Fruit fly (Drosophila melanogaster) whole organism, wandering third instar larva: ENCODE measurements around the gene Tpst.

Experiments used
- Abd-B ChIP-seq: fragments of >200 bp; optimal IDR thresholded peaks from 2 replicates; lab custom pipeline; 2017; ENCODE audit warnings: missing biosample characterization, missing genetic modification characterization
- CG32264 ChIP-seq: fragments of 200-800 bp; sonication (Bioruptor generic); optimal IDR thresholded peaks from 2 replicates; lab custom pipeline; 2016; ENCODE audit warnings: missing biosample characterization, missing genetic modification characterization
- CG9705 ChIP-seq: fragments of 200-800 bp; sonication (Bioruptor generic); optimal IDR thresholded peaks from 2 replicates; lab custom pipeline; 2018; ENCODE audit warnings: missing biosample characterization, mild to moderate bottlenecking, missing genetic modification characterization
- CrebA ChIP-seq: fragments of 200-800 bp; sonication (Bioruptor generic); optimal IDR thresholded peaks from 2 replicates; lab custom pipeline; 2016; ENCODE audit warnings: missing biosample characterization, mild to moderate bottlenecking, missing genetic modification characterization, borderline replicate concordance
- Dfd ChIP-seq: fragments of >200 bp; optimal IDR thresholded peaks from 2 replicates; lab custom pipeline; 2017; ENCODE audit warnings: missing biosample characterization, missing genetic modification characterization
- Dif ChIP-seq: fragments of 200-275, 200-300 bp; sonication (Bioruptor generic); optimal IDR thresholded peaks from 2 replicates; lab custom pipeline; 2018; ENCODE audit warnings: missing biosample characterization, missing genetic modification characterization; ENCODE audit not compliant: partially characterized antibody
- GATAd ChIP-seq: sonication (Bioruptor generic); optimal IDR thresholded peaks from 2 replicates; lab custom pipeline; 2016; ENCODE audit warnings: missing biosample characterization, missing genetic modification characterization
- HLH106 ChIP-seq: fragments of 200-800 bp; optimal IDR thresholded peaks from 3 replicates; lab custom pipeline; 2019; ENCODE audit warnings: missing biosample characterization, mild to moderate bottlenecking, missing genetic modification characterization, moderate library complexity
- Hnf4 ChIP-seq: fragments of 200-800 bp; sonication (Bioruptor generic); optimal IDR thresholded peaks from 2 replicates; lab custom pipeline; 2016; ENCODE audit warnings: missing biosample characterization, mild to moderate bottlenecking, missing genetic modification characterization
- Hr78 ChIP-seq: fragments of >200 bp; optimal IDR thresholded peaks from 2 replicates; lab custom pipeline; 2017; ENCODE audit warnings: missing biosample characterization, missing genetic modification characterization
- Hr83 ChIP-seq: fragments of 200-300 bp; sonication (Bioruptor generic); optimal IDR thresholded peaks from 2 replicates; lab custom pipeline; 2016; ENCODE audit warnings: missing biosample characterization, mild to moderate bottlenecking, missing genetic modification characterization, moderate library complexity; ENCODE audit not compliant: poor library complexity, severe bottlenecking
- Jra ChIP-seq: sonication (Bioruptor generic); optimal IDR thresholded peaks from 2 replicates; lab custom pipeline; 2016; ENCODE audit warnings: missing biosample characterization, missing genetic modification characterization
- Mio ChIP-seq: sonication (Bioruptor generic); optimal IDR thresholded peaks from 2 replicates; lab custom pipeline; 2016; ENCODE audit warnings: missing biosample characterization, missing genetic modification characterization
- Myc ChIP-seq: fragments of >200 bp; optimal IDR thresholded peaks from 2 replicates; lab custom pipeline; 2017
- N ChIP-seq: fragments of >200 bp; optimal IDR thresholded peaks from 2 replicates; lab custom pipeline; 2018; ENCODE audit warnings: missing biosample characterization, missing external identifiers, missing genetic modification characterization
- OdsH ChIP-seq: fragments of 200-800 bp; sonication (Bioruptor generic); optimal IDR thresholded peaks from 2 replicates; lab custom pipeline; 2016; ENCODE audit warnings: missing biosample characterization, mild to moderate bottlenecking, missing genetic modification characterization
- Rel ChIP-seq, 2 experiments: fragments of 200-800 bp; sonication (Bioruptor generic) in 1 of 2; optimal IDR thresholded peaks; 2 replicates in 1 of 2; 3 replicates in 1 of 2; lab custom pipeline; 2016 to 2019; ENCODE audit warnings: mild to moderate bottlenecking in 2 of 2, missing biosample characterization in 2 of 2, missing genetic modification characterization in 2 of 2, moderate library complexity in 1 of 2
- Sp1 ChIP-seq: fragments of 200-800 bp; sonication (Bioruptor generic); optimal IDR thresholded peaks from 3 replicates; lab custom pipeline; 2019; ENCODE audit warnings: missing biosample characterization, mild to moderate bottlenecking, missing genetic modification characterization, moderate library complexity
- Vsx2 ChIP-seq: fragments of 200-300, 225-300 bp; sonication (Bioruptor generic); optimal IDR thresholded peaks from 2 replicates; lab custom pipeline; 2018; ENCODE audit warnings: missing biosample characterization, missing genetic modification characterization; ENCODE audit not compliant: partially characterized antibody
- br ChIP-seq: fragments of 200-800 bp; sonication (Bioruptor generic); optimal IDR thresholded peaks from 2 replicates; lab custom pipeline; 2016; ENCODE audit warnings: missing biosample characterization, missing genetic modification characterization
- brk ChIP-seq: fragments of 200-800 bp; sonication (Bioruptor generic); optimal IDR thresholded peaks from 2 replicates; lab custom pipeline; 2016; ENCODE audit warnings: missing biosample characterization, mild to moderate bottlenecking, missing genetic modification characterization
- dl ChIP-seq, 2 experiments: fragments of 175-275, 200-275 bp in 1 of 2; fragments of 200-275 bp in 1 of 2; sonication (Bioruptor generic); optimal IDR thresholded peaks; lab custom pipeline; 2018; ENCODE audit warnings: mild to moderate bottlenecking in 2 of 2, missing biosample characterization in 2 of 2, missing genetic modification characterization in 2 of 2, moderate library complexity in 2 of 2; ENCODE audit not compliant: partially characterized antibody in 2 of 2, insufficient read depth in 1 of 2
- dmrt93B ChIP-seq: fragments of 200-800 bp; sonication (Bioruptor generic); optimal IDR thresholded peaks from 2 replicates; lab custom pipeline; 2018; ENCODE audit warnings: missing biosample characterization, mild to moderate bottlenecking, missing genetic modification characterization
- dsf ChIP-seq: sonication (Bioruptor generic); optimal IDR thresholded peaks from 2 replicates; lab custom pipeline; 2016; ENCODE audit warnings: missing biosample characterization, missing genetic modification characterization, borderline replicate concordance
- ey ChIP-seq: fragments of 200-800 bp; sonication (Bioruptor generic); optimal IDR thresholded peaks from 2 replicates; lab custom pipeline; 2016; ENCODE audit warnings: missing biosample characterization, missing genetic modification characterization
- foxo ChIP-seq, 2 experiments: fragments of 200-800 bp; sonication (Bioruptor generic); optimal IDR thresholded peaks; 2 replicates in 1 of 2; 3 replicates in 1 of 2; lab custom pipeline; 2016 to 2017; ENCODE audit warnings: missing biosample characterization in 2 of 2, missing genetic modification characterization in 2 of 2
- fru ChIP-seq: fragments of 200-800 bp; sonication (Bioruptor generic); optimal IDR thresholded peaks from 3 replicates; lab custom pipeline; 2016; ENCODE audit warnings: missing biosample characterization, mild to moderate bottlenecking, missing genetic modification characterization
- h ChIP-seq: fragments of 200-800 bp; sonication (Bioruptor generic); optimal IDR thresholded peaks from 3 replicates; lab custom pipeline; 2016; ENCODE audit warnings: missing biosample characterization, mild to moderate bottlenecking, missing genetic modification characterization
- jim ChIP-seq: fragments of 175-275, 200-325 bp; sonication (Bioruptor generic); optimal IDR thresholded peaks from 2 replicates; lab custom pipeline; 2016; ENCODE audit warnings: missing biosample characterization, mild to moderate bottlenecking, missing genetic modification characterization
- lola ChIP-seq: fragments of >200 bp; optimal IDR thresholded peaks from 2 replicates; lab custom pipeline; 2017; ENCODE audit warnings: missing biosample characterization, missing genetic modification characterization
- pan ChIP-seq: fragments of >200 bp; optimal IDR thresholded peaks from 2 replicates; lab custom pipeline; 2017
- psq ChIP-seq: fragments of 200-800 bp; sonication (Bioruptor generic); optimal IDR thresholded peaks from 3 replicates; lab custom pipeline; 2017; ENCODE audit warnings: missing biosample characterization, mild to moderate bottlenecking, missing genetic modification characterization, moderate library complexity
- rgr ChIP-seq: fragments of 200-800 bp; sonication (Bioruptor generic); optimal IDR thresholded peaks from 3 replicates; lab custom pipeline; 2016; ENCODE audit warnings: missing biosample characterization, mild to moderate bottlenecking, missing genetic modification characterization
- sage ChIP-seq: fragments of 200-800 bp; sonication (Bioruptor generic); optimal IDR thresholded peaks from 2 replicates; lab custom pipeline; 2016; ENCODE audit warnings: missing biosample characterization, mild to moderate bottlenecking, missing genetic modification characterization
- sv ChIP-seq: fragments of 200-800 bp; sonication (Bioruptor generic); optimal IDR thresholded peaks from 3 replicates; lab custom pipeline; 2016; ENCODE audit warnings: missing biosample characterization, missing genetic modification characterization
- tai ChIP-seq: sonication (Bioruptor generic); optimal IDR thresholded peaks from 2 replicates; lab custom pipeline; 2016; ENCODE audit warnings: missing biosample characterization, missing genetic modification characterization
- usp ChIP-seq: fragments of >200 bp; optimal IDR thresholded peaks from 2 replicates; lab custom pipeline; 2017; ENCODE audit warnings: missing biosample characterization, missing genetic modification characterization
- woc ChIP-seq: sonication (Bioruptor generic); optimal IDR thresholded peaks from 2 replicates; lab custom pipeline; 2016; ENCODE audit warnings: missing biosample characterization, mild to moderate bottlenecking, missing genetic modification characterization

Tpst gene

dm6 chrX:13568841-13569240 is 5.2 kb downstream of the Tpst start:
- TF ChIP-seq Abd-B (GFP tag; lab: Kevin White, UChicago) (no peak), Hr83 (GFP tag; lab: Kevin White, UChicago) (no peak), br (GFP tag; lab: Kevin White, UChicago) (no peak), foxo (GFP tag; optimal IDR thresholded peaks at IDR 0.05; lab: Kevin White, UChicago) (no peak), lola (GFP tag; lab: Kevin White, UChicago) (no peak), sage (GFP tag; lab: Kevin White, UChicago) (no peak), dmrt93B (GFP tag; lab: Kevin White, UChicago) (no peak), Myc (lab: Kevin White, UChicago) (no peak), CG9705 (no peak)

- peak; percentile 24 for TF ChIP-seq psq (GFP tag; lab: Kevin White, UChicago)
- peak; percentile 50 for TF ChIP-seq Hnf4
- TF ChIP-seq dsf (GFP tag; lab: Kevin White, UChicago): no peak
- peak; percentile 67 for TF ChIP-seq Hr83 (GFP tag; lab: Kevin White, UChicago)
- TF ChIP-seq h: peak; percentile 81
- peak; percentile 36 for TF ChIP-seq GATAd (GFP tag; lab: Kevin White, UChicago)
- no peak for TF ChIP-seq sv (GFP tag; lab: Kevin White, UChicago)
- peak; percentile 59 for TF ChIP-seq sage (GFP tag; lab: Kevin White, UChicago)
- no peak for TF ChIP-seq jim (GFP tag; lab: Kevin White, UChicago)
- TF ChIP-seq usp: no peak
- no peak for TF ChIP-seq Hr78 (GFP tag; lab: Kevin White, UChicago)
- peak; percentile 48 for TF ChIP-seq fru
- no peak for TF ChIP-seq lola (GFP tag; lab: Kevin White, UChicago)
- TF ChIP-seq Abd-B (GFP tag; lab: Kevin White, UChicago): no peak
- peak; percentile 34 for TF ChIP-seq CG32264 (GFP tag; lab: Kevin White, UChicago)
- TF ChIP-seq dl (GFP tag; optimal IDR thresholded peaks at IDR 0.05; lab: Kevin White, UChicago; ENCODE audit: insufficient read depth in 1 of 2, partially characterized antibody in 2 of 2): no peak
- TF ChIP-seq ey (GFP tag; lab: Kevin White, UChicago): peak; percentile 10
- no peak for TF ChIP-seq Dif (GFP tag; lab: Kevin White, UChicago)
- no peak for TF ChIP-seq Rel (GFP tag; optimal IDR thresholded peaks at IDR 0.05; lab: Kevin White, UChicago)
- peak; percentile 58 for TF ChIP-seq Rel (tag; optimal IDR thresholded peaks at IDR 0.05; lab: Kevin White, UChicago)
- peak; percentile 40 for TF ChIP-seq CrebA (GFP tag; lab: Kevin White, UChicago)
- TF ChIP-seq Vsx2 (GFP tag; lab: Kevin White, UChicago): no peak
- TF ChIP-seq dmrt93B (GFP tag; lab: Kevin White, UChicago): no peak
- TF ChIP-seq CG9705: no peak
- TF ChIP-seq rgr (GFP tag; lab: Kevin White, UChicago): peak; percentile 72
- TF ChIP-seq foxo (GFP tag; optimal IDR thresholded peaks at IDR 0.05; lab: Kevin White, UChicago): peak in 1 of 2 experiments; percentile 48
- peak; percentile 5 for TF ChIP-seq Sp1
- TF ChIP-seq brk: peak; percentile 67
- peak; percentile 22 for TF ChIP-seq Jra
- no peak for TF ChIP-seq N (GFP tag; lab: Kevin White, UChicago)
- TF ChIP-seq br (GFP tag; lab: Kevin White, UChicago): peak; percentile 47
- TF ChIP-seq tai (GFP tag; lab: Kevin White, UChicago): peak; percentile 1
- TF ChIP-seq Dfd: no peak
- no peak for TF ChIP-seq pan (lab: Kevin White, UChicago)
- peak; percentile 65 for TF ChIP-seq OdsH (GFP tag; lab: Kevin White, UChicago)
- TF ChIP-seq woc (GFP tag; lab: Kevin White, UChicago): no peak
- no peak for TF ChIP-seq Mio
- no peak for TF ChIP-seq Myc (lab: Kevin White, UChicago)
- no peak for TF ChIP-seq HLH106 (tag; lab: Kevin White, UChicago)
Observed at dm6 chrX:13570255-13570654, 6.6 kb downstream of the Tpst start.
